Worm (Caenorhabditis elegans): ENCODE results near the gene rfip-2.
A peak's percentile ranks its signal among the peaks of the same experiment; 100 is the strongest.

rfip-2 gene

ce11 chrII:701371-702139 is 22.0 kb upstream of the rfip-2 start, which contains the start of gene thoc-1:
TSS of gene thoc-1 (plus strand) at chrII:702107.
- TF ChIP-seq zag-1 (tag; optimal IDR thresholded peaks at IDR 0.05) = no peak
- no peak for TF ChIP-seq nhr-129 (tag; optimal IDR thresholded peaks at IDR 0.05)
- no peak for TF ChIP-seq nhr-10 (tag; optimal IDR thresholded peaks at IDR 0.05)
- peak in 1 of 2 experiments; percentile 16 for TF ChIP-seq lsy-2 (tag; optimal IDR thresholded peaks at IDR 0.05)

DNA sequence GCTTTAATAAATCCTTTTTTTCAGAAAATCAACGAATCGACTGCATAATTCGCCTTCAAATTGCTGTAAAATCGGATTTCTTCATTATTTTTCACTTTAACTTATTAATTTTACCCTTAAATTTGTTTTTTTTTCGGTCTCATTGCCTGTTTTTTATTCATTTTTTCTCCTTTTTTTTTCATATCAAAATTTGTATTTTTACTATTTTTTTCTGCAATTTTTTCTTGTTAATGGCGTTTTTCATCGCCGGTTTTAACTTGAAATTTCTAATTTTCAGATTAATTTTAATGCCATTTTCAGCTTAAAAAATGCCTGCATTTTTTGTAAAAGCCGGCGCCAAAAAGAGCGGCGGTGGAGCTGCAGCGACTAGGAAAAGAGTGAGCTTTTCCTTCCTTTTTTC is 14.5 kb upstream of the rfip-2 start, which contains the start of gene T02H6.1:
Gene T02H6.1, plus strand, starts transcription at position 301 of the 400 bp plus-strand sequence.
- TF ChIP-seq unc-62 (GFP tag; optimal IDR thresholded peaks at IDR 0.05) (no peak), nhr-25 (tag; optimal IDR thresholded peaks at IDR 0.05) (no peak), ztf-1 (GFP tag; conservative IDR thresholded peaks at IDR 0.05) (no peak), lin-13 (GFP tag; optimal IDR thresholded peaks at IDR 0.05) (no peak)

ce11 chrII:721931-722330 is 1.7 kb upstream of the rfip-2 start:
- TF ChIP-seq alr-1 (tag; optimal IDR thresholded peaks at IDR 0.05) = no peak
- TF ChIP-seq nhr-21 (tag; optimal IDR thresholded peaks at IDR 0.05) = no peak
- no peak for TF ChIP-seq nhr-11 (tag; optimal IDR thresholded peaks at IDR 0.05)
- no peak for TF ChIP-seq mbf-1 (tag; optimal IDR thresholded peaks at IDR 0.05)
- no peak for TF ChIP-seq F13H6.1 (tag; optimal IDR thresholded peaks at IDR 0.05)
- no peak for TF ChIP-seq fos-1 (tag; optimal IDR thresholded peaks at IDR 0.05)
- no peak for TF ChIP-seq nhr-77 (tag; optimal IDR thresholded peaks at IDR 0.05)
- TF ChIP-seq egl-27 (tag; optimal IDR thresholded peaks at IDR 0.05) = no peak
- TF ChIP-seq nhr-25 (tag; optimal IDR thresholded peaks at IDR 0.05) = no peak

DNA sequence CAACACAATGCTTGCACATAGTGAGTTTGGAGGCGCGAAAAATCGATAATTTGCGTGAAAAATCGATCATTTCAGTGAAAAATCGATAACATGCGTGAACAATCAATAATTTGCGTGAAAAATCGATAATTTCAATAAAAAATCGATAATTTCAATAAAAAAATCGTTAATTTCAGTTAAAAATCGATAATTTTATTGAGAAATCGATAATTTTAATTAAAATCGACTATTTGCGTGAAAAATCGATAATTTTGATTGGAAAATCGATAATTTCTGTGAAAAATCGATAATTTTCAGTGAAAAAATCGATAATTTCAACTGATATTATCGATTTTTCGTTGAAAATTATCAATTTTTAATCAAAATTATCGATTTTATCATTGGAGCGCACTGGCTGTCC is 416 bp downstream of the rfip-2 start:
- TF ChIP-seq nhr-10 (tag; optimal IDR thresholded peaks at IDR 0.05) (no peak), lin-11 (tag; optimal IDR thresholded peaks at IDR 0.05) (no peak)

DNA sequence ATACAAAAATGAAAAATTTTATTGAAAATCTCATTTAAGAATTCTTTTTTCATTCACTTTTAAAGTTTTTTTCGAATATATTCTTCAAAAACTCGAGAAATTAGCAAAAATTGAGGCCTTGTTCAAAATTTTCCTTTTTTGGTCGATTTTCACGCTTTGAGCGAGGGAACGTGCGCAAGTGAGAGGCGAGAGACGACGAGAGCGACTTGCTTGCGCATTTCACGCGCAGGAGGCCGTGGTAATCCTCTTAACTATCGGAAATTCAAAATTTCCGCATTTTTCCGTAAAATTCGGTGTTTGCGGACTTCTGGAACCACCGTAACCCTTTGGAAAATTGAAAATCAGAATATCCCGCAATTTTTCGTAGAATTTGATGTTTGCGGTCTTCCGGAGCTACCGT is 6.3 kb downstream of the rfip-2 start:
- TF ChIP-seq lsy-2 (tag; optimal IDR thresholded peaks at IDR 0.05) (peak in 1 of 2 experiments; percentile 17), elt-1 (tag; optimal IDR thresholded peaks at IDR 0.05) (no peak)

DNA sequence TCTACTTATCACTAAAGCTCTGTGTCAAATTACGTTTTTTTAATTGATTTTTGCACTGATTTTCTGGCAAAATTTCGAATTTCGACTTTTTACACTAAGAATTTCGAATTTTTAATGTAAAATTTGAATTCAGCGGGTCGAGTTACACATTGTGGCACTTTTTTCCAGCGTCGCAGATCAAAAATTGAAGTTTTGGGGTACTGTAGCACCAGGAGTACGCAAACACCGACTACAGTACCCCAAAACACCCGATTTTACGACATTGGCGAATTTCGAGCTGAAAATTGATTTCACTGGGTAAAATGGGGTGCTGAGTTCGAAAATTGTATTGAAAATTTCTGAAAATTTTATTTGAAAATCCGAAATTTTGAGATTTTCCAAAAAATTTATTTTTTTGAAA is 8.8 kb downstream of the rfip-2 start:
- TF ChIP-seq crh-2 (tag; optimal IDR thresholded peaks at IDR 0.05) (no peak), lsy-2 (tag; optimal IDR thresholded peaks at IDR 0.05) (peak; percentile 42 to 86)

DNA sequence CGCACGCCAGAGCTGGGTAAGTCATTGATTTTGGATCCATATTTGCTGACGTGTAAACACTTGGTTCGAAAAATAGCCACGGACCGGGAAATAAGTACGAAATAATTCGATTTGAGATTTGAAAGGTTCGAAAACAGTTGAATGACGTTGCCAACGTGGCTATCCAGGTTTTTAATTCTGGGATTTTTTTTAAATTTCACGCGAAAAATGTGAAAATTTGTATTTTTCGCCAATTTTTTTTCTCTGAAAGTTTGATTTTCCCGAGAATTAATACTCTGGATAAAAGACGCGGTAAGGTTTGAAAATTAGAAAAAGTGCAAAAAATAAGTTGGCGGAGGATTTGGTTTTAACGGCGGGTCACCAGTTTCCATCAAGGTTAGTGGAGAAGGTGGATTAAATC is 17.2 kb downstream of the rfip-2 start, which contains the start of gene fbxc-48:
Gene fbxc-48, minus strand, starts transcription at position 101 of the 400 bp plus-strand sequence.
- TF ChIP-seq ztf-1 (GFP tag; conservative IDR thresholded peaks at IDR 0.05) = no peak
- no peak for TF ChIP-seq nhr-21 (tag; optimal IDR thresholded peaks at IDR 0.05)
- TF ChIP-seq sma-3 (GFP tag; optimal IDR thresholded peaks at IDR 0.05) = no peak
- TF ChIP-seq snpc-4 (tag; optimal IDR thresholded peaks at IDR 0.05) = no peak
- TF ChIP-seq gmeb-1 (tag; optimal IDR thresholded peaks at IDR 0.05) = no peak
- no peak for TF ChIP-seq nhr-6 (tag; optimal IDR thresholded peaks at IDR 0.05)
- no peak for TF ChIP-seq blmp-1 (tag; optimal IDR thresholded peaks at IDR 0.05; ENCODE audit: insufficient read depth)

DNA sequence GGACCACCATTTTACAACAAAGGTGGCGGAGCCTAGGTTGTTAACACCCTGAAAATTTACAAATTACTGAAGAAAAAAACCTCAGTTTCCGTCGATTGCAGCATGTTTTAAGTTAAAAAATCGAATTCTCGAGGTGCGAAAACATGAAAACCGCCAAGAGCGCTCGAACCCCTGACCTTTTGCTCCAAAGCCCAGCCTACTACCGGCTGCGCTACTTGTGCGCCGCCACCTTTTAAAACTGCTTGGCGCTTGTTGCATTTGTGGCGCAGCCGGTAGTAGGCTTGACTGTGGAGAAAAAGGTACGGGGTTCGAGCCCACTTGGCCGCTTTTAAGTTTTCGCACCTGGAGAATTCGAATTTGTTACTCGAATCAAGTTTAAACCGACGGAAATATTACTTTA is 26.6 kb downstream of the rfip-2 start, which contains the start of gene snt-6:
Gene snt-6, minus strand, starts transcription at position 58 of the 400 bp plus-strand sequence.
- TF ChIP-seq ZK546.5 (tag; optimal IDR thresholded peaks at IDR 0.05) (no peak), aly-2 (tag; optimal IDR thresholded peaks at IDR 0.05) (no peak)

DNA sequence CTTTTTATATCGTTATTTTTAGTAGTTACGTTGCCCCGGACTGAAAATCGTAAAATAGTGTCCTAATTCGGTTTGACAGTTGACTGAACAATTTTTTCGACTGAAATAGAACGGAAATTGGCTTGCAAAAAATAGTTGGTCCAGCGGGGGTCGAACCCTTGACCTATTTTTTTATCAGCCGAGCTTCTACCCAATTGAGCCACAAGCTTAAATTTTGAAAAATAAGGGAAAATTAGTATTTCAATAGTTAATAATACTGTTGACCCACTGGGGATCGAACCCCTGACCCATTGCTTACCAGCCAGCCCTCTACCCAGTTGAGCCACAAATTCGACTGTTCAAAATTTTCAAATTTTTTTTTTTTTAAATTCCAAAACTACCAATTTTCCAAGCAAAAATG is 28.3 kb downstream of the rfip-2 start:
- no peak for TF ChIP-seq lin-13 (GFP tag; optimal IDR thresholded peaks at IDR 0.05)

All from whole organism, L2 larva.